Fruit fly (Drosophila melanogaster): ENCODE measurements around the gene baf.

The baf gene

dm6 chr2L:8009283-8010211 lies 19.7 kb upstream of the baf start, which contains the start of gene CG12560:
Gene CG12560 (minus strand): TSS chr2L:8009477.
- no peak for TF ChIP-seq CG31627 (GFP tag; optimal IDR thresholded peaks at IDR 0.05)
- TF ChIP-seq CG6276 (GFP tag; optimal IDR thresholded peaks at IDR 0.05) = peak; percentile 46
- peak; percentile 34 for TF ChIP-seq vri (GFP tag; optimal IDR thresholded peaks at IDR 0.05)
- TF ChIP-seq dsx (GFP tag; optimal IDR thresholded peaks at IDR 0.05; ENCODE audit: poor library complexity, severe bottlenecking) = peak; percentile 12
- no peak for TF ChIP-seq CG10631 (GFP tag; optimal IDR thresholded peaks at IDR 0.05)
- TF ChIP-seq CG15336 (GFP tag; IDR thresholded peaks at IDR 0.05) = peak; percentile 34; the same call in 1 of the 2 replicates
- peak; percentile 32 to 44 for TF ChIP-seq ss (GFP tag; optimal IDR thresholded peaks at IDR 0.05)
- peak; percentile 18 for TF ChIP-seq CG6808 (GFP tag; optimal IDR thresholded peaks at IDR 0.05)
- no peak for TF ChIP-seq OdsH (GFP tag; optimal IDR thresholded peaks at IDR 0.05)
- no peak for TF ChIP-seq CG11294 (GFP tag; IDR thresholded peaks at IDR 0.05)
- no peak for TF ChIP-seq achi (GFP tag; optimal IDR thresholded peaks at IDR 0.05)
- TF ChIP-seq CG7368 (GFP tag; optimal IDR thresholded peaks at IDR 0.05) = no peak
- no peak for TF ChIP-seq Eip93F (GFP tag; optimal IDR thresholded peaks at IDR 0.05)
- peak; percentile 60 for TF ChIP-seq Eip78C (GFP tag)
- no peak for TF ChIP-seq CG4318 (GFP tag; optimal IDR thresholded peaks at IDR 0.05)
- peak; percentile 16 for TF ChIP-seq Lpt (GFP tag; optimal IDR thresholded peaks at IDR 0.05)
- peak; percentile 55 for TF ChIP-seq net (GFP tag; optimal IDR thresholded peaks at IDR 0.05)
- TF ChIP-seq acj6 (GFP tag; optimal IDR thresholded peaks at IDR 0.05) = no peak
- no peak for TF ChIP-seq Met (GFP tag; optimal IDR thresholded peaks at IDR 0.05)
- peak; percentile 13 for TF ChIP-seq CG6854 (GFP tag; optimal IDR thresholded peaks at IDR 0.05)
- no peak for TF ChIP-seq lz (GFP tag; optimal IDR thresholded peaks at IDR 0.05)
- no peak for TF ChIP-seq CG11902 (GFP tag; optimal IDR thresholded peaks at IDR 0.05)
- TF ChIP-seq fkh (GFP tag; optimal IDR thresholded peaks at IDR 0.05) = peak; percentile 26
- no peak for TF ChIP-seq esn (GFP tag; optimal IDR thresholded peaks at IDR 0.05)
- TF ChIP-seq Sox14 (GFP tag; optimal IDR thresholded peaks at IDR 0.05) = peak; percentile 34
- TF ChIP-seq fd59A (GFP tag; optimal IDR thresholded peaks at IDR 0.05) = no peak
- TF ChIP-seq CG9139 (GFP tag; optimal IDR thresholded peaks at IDR 0.05) = no peak
- no peak for TF ChIP-seq CG11762 (GFP tag; optimal IDR thresholded peaks at IDR 0.05; ENCODE audit: insufficient read depth)
- TF ChIP-seq spab (GFP tag; optimal IDR thresholded peaks at IDR 0.05) = no peak
- peak; percentile 57 for TF ChIP-seq CG16779 (tag; optimal IDR thresholded peaks at IDR 0.05)
- peak; percentile 15 for TF ChIP-seq CG6792 (GFP tag; optimal IDR thresholded peaks at IDR 0.05)
- no peak for TF ChIP-seq Blimp-1 (GFP tag; optimal IDR thresholded peaks at IDR 0.05)
- no peak for TF ChIP-seq Sox15 (GFP tag; optimal IDR thresholded peaks at IDR 0.05)
- TF ChIP-seq CG8119 (GFP tag; IDR thresholded peaks at IDR 0.05) = peak; percentile 61; the same call in 2 of the 3 replicates
- no peak for TF ChIP-seq Smox (GFP tag; optimal IDR thresholded peaks at IDR 0.05)
- peak; percentile 48 for TF ChIP-seq CG1621 (tag; optimal IDR thresholded peaks at IDR 0.05)
- TF ChIP-seq CG3919 (GFP tag; optimal IDR thresholded peaks at IDR 0.05) = no peak
- TF ChIP-seq eg (GFP tag; IDR thresholded peaks at IDR 0.05) = peak; percentile 79; the same call in 2 of the 3 replicates
- TF ChIP-seq CG6163 (GFP tag; IDR thresholded peaks at IDR 0.05) = peak; percentile 59; the same call in 2 of the 3 replicates
- TF ChIP-seq Ets21C (GFP tag; optimal IDR thresholded peaks at IDR 0.05) = no peak
- TF ChIP-seq Sox102F (GFP tag; optimal IDR thresholded peaks at IDR 0.05) = peak; percentile 9
- peak; percentile 67 for TF ChIP-seq svp (GFP tag)
- TF ChIP-seq Hr39 (GFP tag; optimal IDR thresholded peaks at IDR 0.05) = no peak
- TF ChIP-seq Eip75B (GFP tag; optimal IDR thresholded peaks at IDR 0.05) = peak; percentile 21
- TF ChIP-seq CG3032 (tag; optimal IDR thresholded peaks at IDR 0.05) = no peak
- TF ChIP-seq Ets96B (tag; optimal IDR thresholded peaks at IDR 0.05) = peak; percentile 1
- TF ChIP-seq salr (GFP tag; optimal IDR thresholded peaks at IDR 0.05) = no peak
- no peak for TF ChIP-seq CG34406 (GFP tag; optimal IDR thresholded peaks at IDR 0.05)
- no peak for TF ChIP-seq CG10669 (GFP tag; optimal IDR thresholded peaks at IDR 0.05)
- no peak for TF ChIP-seq Hr4 (GFP tag; optimal IDR thresholded peaks at IDR 0.05)
